Worm (Caenorhabditis elegans) whole organism, mixed stage, embryonic: ENCODE results near the gene Y43F8C.23.

ENCODE experiments used
- M03D4.4 ChIP-seq: sonication (generic microtip); optimal IDR thresholded peaks from 2 replicates; lab custom pipeline; 2017; ENCODE audit warnings: mild to moderate bottlenecking, missing genetic modification characterization, missing compliant biosample characterization
- bed-3 ChIP-seq: fragments of 200-800 bp; sonication (Bioruptor generic); optimal IDR thresholded peaks from 3 replicates; lab custom pipeline; 2018; ENCODE audit warnings: mild to moderate bottlenecking, missing genetic modification characterization, moderate library complexity, missing compliant biosample characterization
- blmp-1 ChIP-seq: fragments of 150-350 bp; optimal IDR thresholded peaks from 2 replicates; lab custom pipeline; 2014; ENCODE audit warnings: missing biosample characterization, missing genetic modification characterization
- ceh-39 ChIP-seq: fragments of 150-350 bp; optimal IDR thresholded peaks from 2 replicates; lab custom pipeline; 2014; ENCODE audit warnings: missing biosample characterization, missing genetic modification characterization
- ceh-43 ChIP-seq: fragments of 200-800 bp; sonication (Bioruptor generic); optimal IDR thresholded peaks from 2 replicates; lab custom pipeline; 2018; ENCODE audit warnings: mild to moderate bottlenecking, missing genetic modification characterization, moderate library complexity, missing compliant biosample characterization
- ceh-83 ChIP-seq: fragments of 200-800 bp; sonication (Bioruptor generic); optimal IDR thresholded peaks from 2 replicates; lab custom pipeline; 2018; ENCODE audit warnings: mild to moderate bottlenecking, missing genetic modification characterization, missing compliant biosample characterization
- ces-1 ChIP-seq: fragments of 150-350 bp; optimal IDR thresholded peaks from 2 replicates; lab custom pipeline; 2014; ENCODE audit warnings: missing biosample characterization, missing genetic modification reagents, missing genetic modification characterization
- cnd-1 ChIP-seq: fragments of 200-800 bp; sonication (Bioruptor generic); optimal IDR thresholded peaks from 2 replicates; lab custom pipeline; 2018; ENCODE audit warnings: mild to moderate bottlenecking, missing genetic modification characterization, missing compliant biosample characterization
- elt-1 ChIP-seq: sonication (generic microtip); optimal IDR thresholded peaks from 2 replicates; lab custom pipeline; 2017; ENCODE audit warnings: missing genetic modification characterization, mild to moderate bottlenecking, missing compliant biosample characterization, antibody characterized with exemption, moderate library complexity, borderline replicate concordance; ENCODE audit not compliant: insufficient read depth
- elt-3 ChIP-seq: fragments of 150-350 bp; optimal IDR thresholded peaks from 2 replicates; lab custom pipeline; 2014; ENCODE audit warnings: missing biosample characterization, missing genetic modification characterization
- flh-1 ChIP-seq: fragments of 200-800 bp; sonication (Bioruptor generic); optimal IDR thresholded peaks from 2 replicates; lab custom pipeline; 2018; ENCODE audit warnings: mild to moderate bottlenecking, missing genetic modification characterization, moderate library complexity, missing compliant biosample characterization
- ham-2 ChIP-seq: fragments of 200-800 bp; sonication (Bioruptor generic); optimal IDR thresholded peaks from 2 replicates; lab custom pipeline; 2018; ENCODE audit warnings: mild to moderate bottlenecking, missing genetic modification characterization, missing compliant biosample characterization
- hlh-1 ChIP-seq: fragments of 150-350 bp; optimal IDR thresholded peaks from 2 replicates; lab custom pipeline; 2014; ENCODE audit warnings: missing biosample characterization, missing genetic modification reagents, missing genetic modification characterization
- lin-32 ChIP-seq: fragments of 200-800 bp; sonication (Bioruptor generic); optimal IDR thresholded peaks from 2 replicates; lab custom pipeline; 2018; ENCODE audit warnings: mild to moderate bottlenecking, missing genetic modification characterization, missing compliant biosample characterization
- lsy-2 ChIP-seq: fragments of 150-350 bp; optimal IDR thresholded peaks from 2 replicates; lab custom pipeline; 2014; ENCODE audit warnings: missing biosample characterization, missing genetic modification characterization
- mab-5 ChIP-seq: fragments of 150-350 bp; optimal IDR thresholded peaks from 2 replicates; lab custom pipeline; 2014; ENCODE audit warnings: missing biosample characterization, missing genetic modification characterization
- mep-1 ChIP-seq: fragments of 150-350 bp; optimal IDR thresholded peaks from 2 replicates; lab custom pipeline; 2017; ENCODE audit warnings: missing biosample characterization, missing genetic modification reagents, missing genetic modification characterization, inconsistent platforms
- mls-2 ChIP-seq: sonication (generic microtip); optimal IDR thresholded peaks from 2 replicates; lab custom pipeline; 2016; ENCODE audit warnings: mild to moderate bottlenecking, missing genetic modification characterization, moderate library complexity, missing compliant biosample characterization
- nhr-12 ChIP-seq: fragments of 150-350 bp; optimal IDR thresholded peaks from 2 replicates; lab custom pipeline; 2014; ENCODE audit warnings: missing biosample characterization, missing genetic modification characterization
- nhr-2 ChIP-seq: fragments of 150-350 bp; optimal IDR thresholded peaks from 2 replicates; lab custom pipeline; 2014; ENCODE audit warnings: missing biosample characterization, missing genetic modification characterization
- nhr-237 ChIP-seq: fragments of 150-350 bp; optimal IDR thresholded peaks from 2 replicates; lab custom pipeline; 2014; ENCODE audit warnings: missing biosample characterization, missing genetic modification characterization
- nhr-28 ChIP-seq: fragments of 150-350 bp; optimal IDR thresholded peaks from 2 replicates; lab custom pipeline; 2014; ENCODE audit warnings: missing biosample characterization, missing genetic modification characterization
- nhr-76 ChIP-seq: sonication (generic microtip); optimal IDR thresholded peaks from 2 replicates; lab custom pipeline; 2017; ENCODE audit warnings: missing biosample characterization, missing genetic modification characterization
- pha-4 ChIP-seq: fragments of 150-350 bp; optimal IDR thresholded peaks from 2 replicates; lab custom pipeline; 2018; ENCODE audit warnings: missing biosample characterization, missing genetic modification reagents, missing genetic modification characterization
- sem-2 ChIP-seq: fragments of 200-800 bp; sonication (Bioruptor generic); optimal IDR thresholded peaks from 2 replicates; lab custom pipeline; 2018; ENCODE audit warnings: mild to moderate bottlenecking, missing genetic modification characterization, missing compliant biosample characterization
- snpc-4 ChIP-seq: fragments of 150-350 bp; optimal IDR thresholded peaks from 2 replicates; lab custom pipeline; 2014; ENCODE audit warnings: missing biosample characterization, missing genetic modification characterization
- sptf-1 ChIP-seq: sonication (generic microtip); optimal IDR thresholded peaks from 2 replicates; lab custom pipeline; 2017; ENCODE audit warnings: mild to moderate bottlenecking, missing genetic modification characterization, moderate library complexity, missing compliant biosample characterization
- tbx-8 ChIP-seq: fragments of 200-800 bp; sonication (Bioruptor generic); optimal IDR thresholded peaks from 2 replicates; lab custom pipeline; 2018; ENCODE audit warnings: mild to moderate bottlenecking, missing genetic modification characterization, moderate library complexity, missing compliant biosample characterization
- unc-120 ChIP-seq: sonication (generic microtip); optimal IDR thresholded peaks from 2 replicates; lab custom pipeline; 2017; ENCODE audit warnings: missing genetic modification characterization, missing compliant biosample characterization; ENCODE audit not compliant: poor library complexity, severe bottlenecking
- unc-39 ChIP-seq: fragments of 150-350 bp; optimal IDR thresholded peaks from 2 replicates; lab custom pipeline; 2014; ENCODE audit warnings: missing biosample characterization, missing genetic modification characterization
- ztf-11 ChIP-seq: fragments of 150-350 bp; optimal IDR thresholded peaks from 2 replicates; lab custom pipeline; 2014; ENCODE audit warnings: missing biosample characterization, missing genetic modification characterization

Gene Y43F8C.23

DNA sequence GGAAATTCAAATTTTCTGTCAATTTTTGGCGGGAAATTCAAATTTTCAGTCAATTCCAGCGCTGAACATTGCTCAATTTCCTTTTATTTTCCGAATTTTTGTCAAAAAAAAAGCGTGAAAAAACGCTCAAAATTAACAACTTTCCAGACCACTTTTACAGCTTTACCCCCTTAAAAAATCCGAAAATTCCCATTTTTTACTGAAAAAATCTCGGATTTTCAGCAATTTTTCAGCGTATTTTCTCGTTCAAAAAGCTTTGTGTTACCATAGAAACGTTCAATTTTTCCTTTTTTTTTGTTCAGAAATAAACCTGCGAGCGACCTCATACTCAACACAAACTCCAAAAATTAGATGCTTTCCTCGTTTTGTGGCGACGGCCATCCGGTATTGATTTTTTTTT lies 37.0 kb downstream of the Y43F8C.23 start, which contains the start of gene mrp-7:
Gene mrp-7, plus strand, starts transcription at position 301 of the 400 bp plus-strand sequence.
- TF ChIP-seq flh-1 = no peak
- no peak for TF ChIP-seq mab-5
- no peak for TF ChIP-seq lin-32 (GFP tag; lab: Kevin White, UChicago)
- TF ChIP-seq ces-1 (GFP tag; lab: Kevin White, UChicago) = no peak
- no peak for TF ChIP-seq hlh-1 (tag; lab: Kevin White, UChicago)
- TF ChIP-seq ham-2 (GFP tag; lab: Kevin White, UChicago) = no peak
- no peak for TF ChIP-seq mls-2
- no peak for TF ChIP-seq ceh-83
- no peak for TF ChIP-seq ceh-43
- TF ChIP-seq ceh-39 (tag; lab: Kevin White, UChicago) = no peak
- no peak for TF ChIP-seq elt-1
- TF ChIP-seq lsy-2 (tag; lab: Kevin White, UChicago) = no peak
- TF ChIP-seq nhr-12 (tag; lab: Kevin White, UChicago) = no peak
- TF ChIP-seq pha-4 (tag; lab: Kevin White, UChicago) = no peak
- no peak for TF ChIP-seq unc-39 (tag; lab: Kevin White, UChicago)
- TF ChIP-seq, all 35 proteins: peak for 0

DNA sequence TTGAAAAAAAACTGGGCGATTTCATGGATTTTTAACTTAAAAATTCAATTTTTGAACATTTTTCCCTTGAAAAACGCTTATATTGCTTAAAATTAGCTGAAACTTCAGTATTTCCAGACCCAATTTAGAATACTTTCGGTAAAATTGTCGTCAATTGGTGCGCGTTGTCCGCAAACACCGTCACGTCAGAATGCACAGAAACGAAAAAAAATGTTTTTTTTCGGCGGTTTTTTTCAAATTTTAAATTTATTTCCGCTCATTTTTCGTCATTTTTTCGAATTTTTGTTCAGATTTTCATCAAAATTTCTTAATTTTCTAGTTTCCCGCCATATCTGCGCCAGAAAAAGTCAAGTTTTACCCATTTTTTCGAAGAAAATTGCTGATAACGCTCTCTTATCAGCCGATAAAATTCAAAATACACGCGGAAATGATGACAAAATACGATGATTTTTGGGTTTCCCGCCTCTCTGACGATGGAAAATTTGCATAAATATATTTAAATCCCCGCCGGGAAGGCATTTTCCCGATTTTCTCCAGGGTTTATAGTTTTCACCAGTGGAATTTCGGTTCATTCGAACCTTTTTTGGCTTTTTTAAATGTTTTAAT lies 38.1 kb downstream of the Y43F8C.23 start:
- TF ChIP-seq ces-1 (GFP tag; lab: Kevin White, UChicago) (no peak), elt-3 (tag; lab: Kevin White, UChicago) (no peak), nhr-237 (no peak), unc-39 (tag; lab: Kevin White, UChicago) (no peak), ztf-11 (tag; lab: Kevin White, UChicago) (no peak), ham-2 (GFP tag; lab: Kevin White, UChicago) (no peak), snpc-4 (tag; lab: Kevin White, UChicago) (no peak), cnd-1 (tag; lab: Kevin White, UChicago) (no peak), mls-2 (no peak), ceh-43 (no peak), bed-3 (no peak), ceh-83 (no peak), lin-32 (GFP tag; lab: Kevin White, UChicago) (no peak)

DNA sequence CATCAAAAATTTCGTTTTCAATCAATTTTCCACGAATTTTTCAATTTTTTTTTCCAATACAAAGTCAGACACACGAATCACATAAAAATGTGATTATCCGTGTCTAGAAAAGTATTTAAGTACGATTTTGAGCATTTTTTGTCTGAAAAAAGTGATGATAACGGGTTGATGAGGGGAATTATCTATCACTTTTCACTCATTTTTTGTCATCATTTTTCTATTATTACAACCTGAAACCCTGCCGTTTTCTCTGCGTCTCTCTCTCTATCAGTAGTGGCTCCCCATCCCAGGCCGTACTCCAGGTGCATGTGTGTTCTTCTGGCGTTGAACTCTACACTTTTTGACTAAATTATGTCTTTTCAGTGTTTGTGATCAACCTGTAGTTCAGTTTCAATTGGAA lies 39.2 kb downstream of the Y43F8C.23 start:
- TF ChIP-seq ceh-43 = no peak
- no peak for TF ChIP-seq nhr-28 (tag; lab: Kevin White, UChicago)
- no peak for TF ChIP-seq sptf-1 (tag; lab: Kevin White, UChicago)
- no peak for TF ChIP-seq mab-5
- TF ChIP-seq cnd-1 (tag; lab: Kevin White, UChicago) = no peak
- no peak for TF ChIP-seq M03D4.4
- TF ChIP-seq sem-2 (GFP tag; lab: Kevin White, UChicago) = no peak
- TF ChIP-seq flh-1 = no peak
- no peak for TF ChIP-seq nhr-2 (tag; lab: Kevin White, UChicago)

DNA sequence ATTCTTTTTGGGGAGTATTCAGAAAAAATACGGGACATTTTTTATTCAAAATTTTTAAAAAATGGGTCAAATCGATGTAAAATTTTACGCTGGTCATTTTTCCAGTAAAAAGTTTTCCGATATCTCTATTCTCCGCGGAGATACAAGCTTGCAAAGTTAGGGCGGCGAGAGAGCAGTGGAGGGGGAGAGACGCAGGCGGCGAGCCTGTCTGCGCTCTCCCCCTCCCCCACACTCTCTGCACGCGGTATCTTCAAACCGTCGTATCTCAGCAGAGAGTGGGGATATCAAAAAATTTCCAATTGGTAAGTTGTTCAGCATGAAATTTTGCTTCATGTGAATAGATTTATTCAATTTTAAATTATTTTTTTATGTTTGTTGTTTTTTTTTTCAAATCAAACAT lies 39.7 kb downstream of the Y43F8C.23 start:
- TF ChIP-seq flh-1 (no peak), sptf-1 (tag; lab: Kevin White, UChicago) (no peak), ham-2 (GFP tag; lab: Kevin White, UChicago) (no peak), mab-5 (no peak), tbx-8 (GFP tag; lab: Kevin White, UChicago) (no peak), M03D4.4 (no peak), nhr-237 (no peak), ceh-43 (no peak), bed-3 (no peak), nhr-28 (tag; lab: Kevin White, UChicago) (no peak), snpc-4 (tag; lab: Kevin White, UChicago) (no peak), blmp-1 (no peak), unc-120 (tag; lab: Kevin White, UChicago) (no peak), nhr-76 (no peak), cnd-1 (tag; lab: Kevin White, UChicago) (no peak), mep-1 (tag; lab: Kevin White, UChicago) (no peak), mls-2 (no peak), pha-4 (tag; lab: Kevin White, UChicago) (no peak)

DNA sequence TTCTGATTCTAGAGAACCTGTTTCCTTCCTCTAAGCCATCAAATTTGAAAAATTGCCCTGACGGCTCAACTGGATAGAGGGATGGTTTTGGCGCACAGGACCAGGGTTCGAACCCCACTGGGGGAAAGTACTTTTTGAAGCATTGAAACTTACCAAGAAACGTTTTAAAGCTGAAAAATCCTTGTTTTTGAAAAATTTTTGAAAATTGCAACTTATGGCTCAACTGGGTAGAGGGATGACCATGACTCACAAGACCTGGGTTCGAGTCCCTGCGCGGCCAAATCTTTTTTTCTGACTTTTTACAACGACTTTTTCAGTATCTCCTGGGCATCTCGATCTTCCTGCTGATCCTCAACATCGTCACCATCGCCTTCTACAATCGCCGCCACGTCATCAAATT lies 40.7 kb downstream of the Y43F8C.23 start:
- TF ChIP-seq mab-5 = no peak
